Fruit fly (Drosophila melanogaster): ENCODE results near the gene CG33978.
A peak's percentile ranks its signal among the peaks of the same experiment; 100 is the strongest.

Gene CG33978

dm6 chr4:205671-206252, 30.3 kb upstream of the CG33978 start, which contains the start of gene CG31998 (continued):
- no peak for TF ChIP-seq Taf1 (GFP tag; IDR thresholded peaks at IDR 0.05)
- no peak for TF ChIP-seq zfh1 (GFP tag; IDR thresholded peaks at IDR 0.05)
- TF ChIP-seq CTCF (GFP tag; optimal IDR thresholded peaks at IDR 0.05): no peak
- no peak for TF ChIP-seq Trl (optimal IDR thresholded peaks at IDR 0.05)
- no peak for TF ChIP-seq Trl (GFP tag; optimal IDR thresholded peaks at IDR 0.05)
- TF ChIP-seq nerfin-1 (tag; optimal IDR thresholded peaks at IDR 0.05): no peak
- TF ChIP-seq CG1832 (GFP tag; optimal IDR thresholded peaks at IDR 0.05): no peak
- TF ChIP-seq gsb (GFP tag; IDR thresholded peaks at IDR 0.05): no peak
- TF ChIP-seq CG9609 (GFP tag; optimal IDR thresholded peaks at IDR 0.05): no peak
- no peak for TF ChIP-seq ab (GFP tag; optimal IDR thresholded peaks at IDR 0.05)
- TF ChIP-seq CG13775 (GFP tag; optimal IDR thresholded peaks at IDR 0.05): no peak
- TF ChIP-seq tgo (GFP tag; IDR thresholded peaks at IDR 0.05): no peak
- TF ChIP-seq mam (GFP tag; optimal IDR thresholded peaks at IDR 0.05): peak; percentile 20
- TF ChIP-seq CG10462 (GFP tag; optimal IDR thresholded peaks at IDR 0.05): no peak
- no peak for TF ChIP-seq exex (tag; optimal IDR thresholded peaks at IDR 0.05)
- no peak for TF ChIP-seq Hey (tag; optimal IDR thresholded peaks at IDR 0.05)
- TF ChIP-seq Hr78 (GFP tag; optimal IDR thresholded peaks at IDR 0.05): peak in 1 of 2 experiments; percentile 3
- no peak for TF ChIP-seq Lim3 (GFP tag; IDR thresholded peaks at IDR 0.05)
- no peak for TF ChIP-seq Eip74EF (GFP tag; optimal IDR thresholded peaks at IDR 0.05)
- no peak for TF ChIP-seq tup (GFP tag; optimal IDR thresholded peaks at IDR 0.05)
- TF ChIP-seq CG12659 (GFP tag; optimal IDR thresholded peaks at IDR 0.05): peak; percentile 75
- no peak for TF ChIP-seq Fer3 (tag; optimal IDR thresholded peaks at IDR 0.05)
- no peak for TF ChIP-seq CG16779 (GFP tag; IDR thresholded peaks at IDR 0.05)
- TF ChIP-seq CG5245 (GFP tag; optimal IDR thresholded peaks at IDR 0.05): no peak
- TF ChIP-seq CG7839 (tag; optimal IDR thresholded peaks at IDR 0.05): no peak
- TF ChIP-seq CG17186 (GFP tag; optimal IDR thresholded peaks at IDR 0.05): no peak
- no peak for TF ChIP-seq CG6854 (GFP tag; optimal IDR thresholded peaks at IDR 0.05)
- TF ChIP-seq Hand (GFP tag; optimal IDR thresholded peaks at IDR 0.05): no peak
- no peak for TF ChIP-seq unc-4 (GFP tag; IDR thresholded peaks at IDR 0.05; ENCODE audit: partially characterized antibody)
- TF ChIP-seq CG13624 (GFP tag; optimal IDR thresholded peaks at IDR 0.05): peak; percentile 23
- TF ChIP-seq otp (GFP tag; IDR thresholded peaks at IDR 0.05): no peak
- TF ChIP-seq cas (GFP tag; IDR thresholded peaks at IDR 0.05): no peak
- no peak for TF ChIP-seq Bdp1 (GFP tag; optimal IDR thresholded peaks at IDR 0.05)
- TF ChIP-seq CG2116 (GFP tag; optimal IDR thresholded peaks at IDR 0.05): peak; percentile 36
- peak; percentile 14 for TF ChIP-seq CHES-1-like (GFP tag; optimal IDR thresholded peaks at IDR 0.05)
- no peak for TF ChIP-seq kah (GFP tag; optimal IDR thresholded peaks at IDR 0.05)
- TF ChIP-seq salm (tag; optimal IDR thresholded peaks at IDR 0.05): no peak
- TF ChIP-seq CG7963 (GFP tag; IDR thresholded peaks at IDR 0.05; ENCODE audit: partially characterized antibody): no peak
- no peak for TF ChIP-seq pnt (GFP tag; optimal IDR thresholded peaks at IDR 0.05)
- no peak for TF ChIP-seq CG14050 (GFP tag; IDR thresholded peaks at IDR 0.05)
- peak; percentile 49 for TF ChIP-seq Lhr (GFP tag; optimal IDR thresholded peaks at IDR 0.05)
- no peak for TF ChIP-seq CG11085 (GFP tag; IDR thresholded peaks at IDR 0.05)
- no peak for TF ChIP-seq CG11398 (GFP tag; optimal IDR thresholded peaks at IDR 0.05)
- no peak for TF ChIP-seq stwl (tag; optimal IDR thresholded peaks at IDR 0.05)
- peak; percentile 58 for TF ChIP-seq CG3995 (GFP tag; optimal IDR thresholded peaks at IDR 0.05)
- TF ChIP-seq dm (GFP tag; optimal IDR thresholded peaks at IDR 0.05): no peak
- TF ChIP-seq Side (GFP tag; optimal IDR thresholded peaks at IDR 0.05): no peak
- TF ChIP-seq CG3726 (GFP tag; IDR thresholded peaks at IDR 0.05): no peak
- TF ChIP-seq CG3065 (GFP tag; optimal IDR thresholded peaks at IDR 0.05): no peak
- no peak for TF ChIP-seq her (GFP tag; optimal IDR thresholded peaks at IDR 0.05)
- no peak for TF ChIP-seq twi (tag; optimal IDR thresholded peaks at IDR 0.05)
- TF ChIP-seq CG10147 (GFP tag; optimal IDR thresholded peaks at IDR 0.05): no peak

Data from whole organism, embryonic.